Worm (Caenorhabditis elegans) whole organism, L3 larva: ENCODE results near the gene Y47D7A.13.

Experiments
- aly-2 ChIP-seq: fragments of 150-350 bp; optimal IDR thresholded peaks from 2 replicates; lab custom pipeline; 2014; ENCODE audit warnings: missing biosample characterization, missing genetic modification characterization
- ceh-16 ChIP-seq: sonication (generic microtip); optimal IDR thresholded peaks from 2 replicates; lab custom pipeline; 2017; ENCODE audit warnings: missing biosample characterization, missing genetic modification characterization
- ceh-28 ChIP-seq: fragments of 150-350 bp; optimal IDR thresholded peaks from 2 replicates; lab custom pipeline; 2014; ENCODE audit warnings: missing biosample characterization, missing genetic modification reagents, missing genetic modification characterization
- ceh-82 ChIP-seq: fragments of 150-350 bp; optimal IDR thresholded peaks from 2 replicates; lab custom pipeline; 2014; ENCODE audit warnings: missing biosample characterization, missing genetic modification characterization
- ceh-9 ChIP-seq: sonication (generic microtip); optimal IDR thresholded peaks from 2 replicates; lab custom pipeline; 2018; ENCODE audit warnings: missing biosample characterization, missing genetic modification characterization
- egl-27 ChIP-seq: sonication (generic microtip); optimal IDR thresholded peaks from 4 replicates; lab custom pipeline; 2017; ENCODE audit warnings: missing biosample characterization, missing genetic modification reagents, missing genetic modification characterization
- egl-5 ChIP-seq: fragments of 150-350 bp; optimal IDR thresholded peaks from 2 replicates; lab custom pipeline; 2017; ENCODE audit warnings: missing biosample characterization, missing genetic modification reagents, missing genetic modification characterization, inconsistent platforms
- elt-2 ChIP-seq: sonication (generic microtip); optimal IDR thresholded peaks from 2 replicates; lab custom pipeline; 2016; ENCODE audit warnings: missing genetic modification reagents, mild to moderate bottlenecking, missing genetic modification characterization, missing compliant biosample characterization
- elt-3 ChIP-seq, 3 experiments: fragments of 150-350 bp in 1 of 3; sonication (generic microtip) in 2 of 3; optimal IDR thresholded peaks; 2 replicates in 2 of 3; 4 replicates in 1 of 3; lab custom pipeline; 2014 to 2017; ENCODE audit warnings: missing biosample characterization in 3 of 3, missing genetic modification characterization in 3 of 3
- eor-1 ChIP-seq, 2 experiments: fragments of 150-350 bp; optimal IDR thresholded peaks; 2 replicates each; lab custom pipeline; 2014 to 2018; ENCODE audit warnings: missing biosample characterization in 2 of 2, missing genetic modification characterization in 2 of 2
- fkh-10 ChIP-seq: sonication (generic microtip); optimal IDR thresholded peaks from 2 replicates; lab custom pipeline; 2017; ENCODE audit warnings: missing biosample characterization, missing genetic modification reagents, missing genetic modification characterization
- fkh-2 ChIP-seq: fragments of 150-350 bp; optimal IDR thresholded peaks from 2 replicates; lab custom pipeline; 2014; ENCODE audit warnings: missing biosample characterization, missing genetic modification reagents, missing genetic modification characterization
- hmg-11 ChIP-seq: sonication (generic microtip); optimal IDR thresholded peaks from 2 replicates; lab custom pipeline; 2016; ENCODE audit warnings: missing genetic modification characterization, missing compliant biosample characterization
- jun-1 ChIP-seq: fragments of 150-350 bp; optimal IDR thresholded peaks from 2 replicates; lab custom pipeline; 2014; ENCODE audit warnings: missing biosample characterization, missing genetic modification reagents, missing genetic modification characterization
- lin-15B ChIP-seq: fragments of 150-350 bp; optimal IDR thresholded peaks from 2 replicates; lab custom pipeline; 2014; ENCODE audit warnings: missing biosample characterization, missing genetic modification characterization
- lin-39 ChIP-seq: fragments of 150-350 bp; optimal IDR thresholded peaks from 2 replicates; lab custom pipeline; 2018; ENCODE audit warnings: missing biosample characterization, missing genetic modification reagents, missing genetic modification characterization
- mdl-1 ChIP-seq: fragments of 150-350 bp; optimal IDR thresholded peaks from 2 replicates; lab custom pipeline; 2014; ENCODE audit warnings: missing biosample characterization, missing genetic modification characterization
- mml-1 ChIP-seq: fragments of 150-350 bp; sonication (generic microtip); optimal IDR thresholded peaks from 3 replicates; lab custom pipeline; 2014; ENCODE audit warnings: missing biosample characterization, missing genetic modification characterization
- nfya-1 ChIP-seq: sonication (generic microtip); optimal IDR thresholded peaks from 2 replicates; lab custom pipeline; 2017; ENCODE audit warnings: missing genetic modification characterization, mild to moderate bottlenecking, missing compliant biosample characterization, antibody characterized with exemption, moderate library complexity; ENCODE audit not compliant: insufficient read depth
- nhr-11 ChIP-seq: fragments of 150-350 bp; optimal IDR thresholded peaks from 2 replicates; lab custom pipeline; 2014; ENCODE audit warnings: missing biosample characterization, missing genetic modification characterization
- nhr-12 ChIP-seq: fragments of 150-350 bp; optimal IDR thresholded peaks from 2 replicates; lab custom pipeline; 2014; ENCODE audit warnings: missing biosample characterization, missing genetic modification characterization
- nhr-23 ChIP-seq: fragments of 150-350 bp; optimal IDR thresholded peaks from 2 replicates; lab custom pipeline; 2014; ENCODE audit warnings: missing biosample characterization, missing genetic modification reagents, missing genetic modification characterization
- nhr-237 ChIP-seq: fragments of 150-350 bp; optimal IDR thresholded peaks from 2 replicates; lab custom pipeline; 2014; ENCODE audit warnings: missing biosample characterization, missing genetic modification characterization
- nhr-67 ChIP-seq: fragments of 150-350 bp; optimal IDR thresholded peaks from 2 replicates; lab custom pipeline; 2014; ENCODE audit warnings: missing biosample characterization, missing genetic modification characterization
- nhr-76 ChIP-seq: fragments of 150-350 bp; sonication (generic microtip); optimal IDR thresholded peaks from 5 replicates; lab custom pipeline; 2014; ENCODE audit warnings: missing biosample characterization, missing genetic modification characterization
- pha-4 ChIP-seq: fragments of 150-350 bp; optimal IDR thresholded peaks from 2 replicates; lab custom pipeline; 2014; ENCODE audit warnings: missing biosample characterization, missing genetic modification reagents, missing genetic modification characterization
- sea-2 ChIP-seq: fragments of 150-350 bp; sonication (generic microtip); optimal IDR thresholded peaks from 4 replicates; lab custom pipeline; 2014; ENCODE audit warnings: missing biosample characterization, missing genetic modification reagents, missing genetic modification characterization
- unc-39 ChIP-seq: sonication (generic microtip); optimal IDR thresholded peaks from 4 replicates; lab custom pipeline; 2017; ENCODE audit warnings: missing biosample characterization, missing genetic modification characterization
- unc-62 ChIP-seq: fragments of 150-350 bp; sonication (generic microtip); optimal IDR thresholded peaks from 4 replicates; lab custom pipeline; 2014; ENCODE audit warnings: missing biosample characterization, missing genetic modification reagents, missing genetic modification characterization
- zag-1 ChIP-seq: fragments of 150-350 bp; optimal IDR thresholded peaks from 2 replicates; lab custom pipeline; 2014; ENCODE audit warnings: missing biosample characterization, missing genetic modification characterization
- ztf-11 ChIP-seq: fragments of 150-350 bp; optimal IDR thresholded peaks from 2 replicates; lab custom pipeline; 2014; ENCODE audit warnings: missing biosample characterization, missing genetic modification characterization
- ztf-4 ChIP-seq: fragments of 150-350 bp; optimal IDR thresholded peaks from 2 replicates; lab custom pipeline; 2014; ENCODE audit warnings: missing biosample characterization, missing genetic modification characterization

Y47D7A.13 gene

DNA sequence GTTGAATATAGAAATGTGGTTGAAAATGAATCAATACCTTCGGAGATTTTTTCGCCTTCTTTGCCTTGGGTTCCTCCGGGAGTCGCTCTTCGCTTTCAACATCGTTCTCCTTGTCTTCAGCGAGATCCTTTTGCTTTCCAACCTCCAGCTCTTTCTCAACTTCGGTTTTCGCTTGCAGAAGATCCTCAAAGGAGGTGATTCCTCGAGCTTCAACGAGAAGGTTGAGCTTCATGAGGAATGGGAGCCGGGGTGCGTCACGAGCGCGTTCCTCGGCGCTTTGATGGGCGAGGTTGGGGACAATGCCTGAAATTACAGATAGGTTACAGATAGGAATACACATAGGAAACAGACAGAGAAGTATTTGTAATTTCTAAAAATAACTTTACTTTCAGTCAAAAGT, 36.8 kb downstream of the Y47D7A.13 start:
- no peak for TF ChIP-seq fkh-10 (GFP tag; lab: Kevin White, UChicago)
- no peak for TF ChIP-seq eor-1 (tag; optimal IDR thresholded peaks at IDR 0.05; lab: Kevin White, UChicago)
- no peak for TF ChIP-seq nhr-76 (tag; lab: Kevin White, UChicago)
- no peak for TF ChIP-seq ceh-9 (tag; lab: Kevin White, UChicago)
- no peak for TF ChIP-seq egl-5 (tag; lab: Kevin White, UChicago)
- TF ChIP-seq mml-1: no peak
- TF ChIP-seq ceh-16 (tag; lab: Kevin White, UChicago): no peak
- no peak for TF ChIP-seq lin-15B (tag; lab: Kevin White, UChicago)
- no peak for TF ChIP-seq ceh-28 (tag; lab: Kevin White, UChicago)
- no peak for TF ChIP-seq unc-62
- TF ChIP-seq mdl-1: no peak
- no peak for TF ChIP-seq sea-2 (GFP tag; lab: Kevin White, UChicago)
- no peak for TF ChIP-seq jun-1 (tag; lab: Kevin White, UChicago)
- no peak for TF ChIP-seq elt-3 (tag; optimal IDR thresholded peaks at IDR 0.05; lab: Kevin White, UChicago)
- TF ChIP-seq aly-2 (tag; lab: Kevin White, UChicago): no peak
- no peak for TF ChIP-seq elt-2 (tag; lab: Kevin White, UChicago)

DNA sequence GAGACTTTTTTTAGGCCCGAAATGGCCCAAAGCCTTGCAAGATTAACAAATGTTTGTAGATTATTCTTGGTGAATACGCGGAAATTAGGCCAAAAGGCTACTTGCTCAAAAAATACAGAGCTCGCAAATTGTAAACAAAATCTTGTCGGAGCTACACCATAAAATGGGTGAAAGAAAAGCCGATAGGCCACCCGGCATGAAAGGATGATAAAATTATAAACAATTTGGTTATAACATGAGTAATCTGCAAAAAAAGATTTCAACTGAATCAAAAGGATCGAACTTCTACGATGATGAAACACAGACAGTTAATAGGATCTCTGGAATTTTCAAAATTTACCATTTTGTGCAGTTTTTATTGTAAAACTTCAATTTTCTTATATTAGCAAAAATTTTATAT, 37.6 kb downstream of the Y47D7A.13 start:
- no peak for TF ChIP-seq unc-62
- no peak for TF ChIP-seq nhr-76 (tag; lab: Kevin White, UChicago)
- no peak for TF ChIP-seq ceh-82 (tag; lab: Kevin White, UChicago)
- TF ChIP-seq, all 47 proteins: peak for 0

DNA sequence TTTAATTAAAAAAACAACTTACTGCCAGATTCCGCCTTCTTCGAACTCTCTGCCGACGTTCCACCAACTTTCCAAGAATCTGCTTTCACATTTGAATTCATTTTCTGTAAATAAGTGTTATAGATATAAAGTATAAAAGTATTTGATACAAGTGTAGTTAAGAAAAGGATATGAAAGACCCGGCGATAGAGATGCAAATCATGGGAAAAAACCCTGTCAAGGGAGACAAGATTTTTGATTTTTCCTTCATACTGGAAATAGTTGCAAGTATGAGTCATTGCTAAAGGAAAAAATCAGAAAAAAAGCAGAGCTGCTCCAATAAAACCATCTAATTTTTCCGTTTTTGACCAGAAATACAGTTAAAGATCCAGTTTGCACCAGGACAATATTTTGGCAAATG, 39.5 kb downstream of the Y47D7A.13 start, which contains the start of gene F13A2.3:
Gene F13A2.3 (minus strand): TSS at position 101 of the 400 bp plus-strand sequence.
- TF ChIP-seq ceh-9 (tag; lab: Kevin White, UChicago): no peak
- no peak for TF ChIP-seq fkh-2 (tag; lab: Kevin White, UChicago)
- no peak for TF ChIP-seq ceh-28 (tag; lab: Kevin White, UChicago)
- no peak for TF ChIP-seq nhr-76 (tag; lab: Kevin White, UChicago)
- no peak for TF ChIP-seq pha-4 (tag; lab: Kevin White, UChicago)
- TF ChIP-seq zag-1: no peak
- no peak for TF ChIP-seq lin-39 (tag; lab: Kevin White, UChicago)
- no peak for TF ChIP-seq unc-62
- no peak for TF ChIP-seq ztf-4
- no peak for TF ChIP-seq hmg-11 (tag; lab: Kevin White, UChicago)
- no peak for TF ChIP-seq unc-39 (tag; lab: Kevin White, UChicago)
- TF ChIP-seq nhr-67 (tag; lab: Kevin White, UChicago): no peak
- TF ChIP-seq eor-1 (tag; optimal IDR thresholded peaks at IDR 0.05; lab: Kevin White, UChicago): no peak
- TF ChIP-seq ceh-16 (tag; lab: Kevin White, UChicago): no peak
- TF ChIP-seq egl-27 (tag; lab: Kevin White, UChicago): no peak

DNA sequence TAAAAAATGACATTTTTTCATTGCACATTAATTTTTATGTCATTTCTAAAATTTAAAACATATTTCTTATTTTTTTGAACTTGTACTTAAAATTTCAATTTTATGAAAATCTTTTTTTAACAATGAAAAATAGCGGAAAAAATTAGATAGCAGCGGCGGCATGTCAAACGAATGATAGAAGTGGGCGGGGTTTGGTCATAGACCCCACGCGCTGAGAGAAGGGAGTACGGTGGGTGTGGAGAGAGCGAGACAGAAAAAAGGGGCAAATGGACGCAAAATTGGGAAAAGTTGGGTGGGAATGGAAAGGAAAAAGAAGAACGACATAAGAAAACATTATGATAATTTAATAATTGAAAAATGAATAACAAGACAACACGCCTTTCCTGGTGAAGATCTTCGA, 47.8 kb downstream of the Y47D7A.13 start:
- TF ChIP-seq ceh-82 (tag; lab: Kevin White, UChicago) (no peak), nfya-1 (tag; lab: Kevin White, UChicago) (peak; percentile 93), nhr-12 (tag; lab: Kevin White, UChicago) (no peak)

DNA sequence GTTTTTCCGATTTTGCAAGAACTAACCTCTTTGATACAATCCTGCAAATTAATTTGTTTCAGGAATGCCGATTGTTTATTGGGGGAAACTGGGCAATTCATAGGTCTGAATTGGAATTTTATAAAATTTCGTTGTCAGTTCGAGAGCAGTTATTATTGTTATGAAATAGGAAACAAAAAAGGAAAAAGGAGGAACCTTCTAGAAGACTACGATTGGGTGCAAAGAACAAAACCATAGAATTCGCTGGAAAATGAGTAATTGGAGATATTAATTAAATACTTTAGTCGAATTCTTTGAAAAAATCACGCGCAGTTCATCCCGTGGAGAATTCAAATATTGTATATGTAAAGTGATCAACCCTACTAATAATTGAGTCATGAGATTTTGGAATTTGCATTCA, 48.3 kb downstream of the Y47D7A.13 start, which contains the start of gene F13A2.9:
Gene F13A2.9 (minus strand): TSS at position 101 of the 400 bp plus-strand sequence.
- no peak for TF ChIP-seq mdl-1
- no peak for TF ChIP-seq nhr-237 (tag; lab: Kevin White, UChicago)
- TF ChIP-seq ceh-82 (tag; lab: Kevin White, UChicago): no peak
- no peak for TF ChIP-seq ztf-11
- TF ChIP-seq fkh-2 (tag; lab: Kevin White, UChicago): no peak
- TF ChIP-seq lin-39 (tag; lab: Kevin White, UChicago): no peak
- TF ChIP-seq nhr-11: no peak

DNA sequence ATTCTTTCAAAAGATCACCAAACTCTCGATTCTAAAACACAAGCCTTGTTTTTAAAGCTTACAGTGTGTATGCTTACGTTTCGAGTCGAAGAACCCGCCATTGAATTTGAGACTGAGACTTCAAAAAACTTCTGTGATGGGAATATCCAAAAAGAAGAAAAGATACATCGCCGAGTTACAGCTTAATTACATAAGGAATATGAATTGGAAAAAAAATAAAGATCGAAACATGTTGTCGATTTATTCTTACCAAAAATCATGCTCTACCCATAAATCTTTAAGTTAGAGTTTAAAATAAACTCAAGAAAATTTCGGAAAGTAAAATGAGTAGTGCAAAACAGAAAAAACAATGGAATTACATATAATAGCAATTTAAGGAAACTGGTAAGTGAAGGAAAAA, 49.6 kb downstream of the Y47D7A.13 start, which contains the start of gene F13A2.10:
Gene F13A2.10 (minus strand): TSS at position 101 of the 400 bp plus-strand sequence.
- TF ChIP-seq nhr-23 (tag; lab: Kevin White, UChicago): no peak
- TF ChIP-seq lin-39 (tag; lab: Kevin White, UChicago): no peak
